Worm (Caenorhabditis elegans) whole organism, L1 larva: ENCODE results near the gene hlh-12.

ENCODE experiments used
- C34B4.2 ChIP-seq: sonication (generic microtip); optimal IDR thresholded peaks from 2 replicates; lab custom pipeline; 2017; ENCODE audit warnings: mild to moderate bottlenecking, missing genetic modification characterization, missing compliant biosample characterization
- F16B12.6 ChIP-seq: fragments of 150-350 bp; optimal IDR thresholded peaks from 2 replicates; lab custom pipeline; 2014; ENCODE audit warnings: missing biosample characterization, missing genetic modification characterization
- Y116A8C.19 ChIP-seq: sonication (generic microtip); optimal IDR thresholded peaks from 2 replicates; lab custom pipeline; 2016; ENCODE audit warnings: missing compliant biosample characterization, missing genetic modification characterization, borderline replicate concordance
- aha-1 ChIP-seq: fragments of 150-350 bp; optimal IDR thresholded peaks from 2 replicates; lab custom pipeline; 2014; ENCODE audit warnings: missing biosample characterization, missing genetic modification characterization
- alr-1 ChIP-seq: fragments of 200-800 bp; sonication (Bioruptor generic); optimal IDR thresholded peaks from 2 replicates; lab custom pipeline; 2018; ENCODE audit warnings: borderline replicate concordance, mild to moderate bottlenecking, missing genetic modification characterization, missing compliant biosample characterization
- blmp-1 ChIP-seq: fragments of 150-350 bp; optimal IDR thresholded peaks from 2 replicates; lab custom pipeline; 2014; ENCODE audit warnings: missing biosample characterization, missing genetic modification characterization
- ceh-82 ChIP-seq, 3 experiments: fragments of 150-350 bp in 1 of 3; sonication (generic microtip) in 2 of 3; optimal IDR thresholded peaks; 2 replicates each; lab custom pipeline; 2014 to 2017; ENCODE audit warnings: missing biosample characterization in 3 of 3, missing genetic modification characterization in 3 of 3
- ceh-90 ChIP-seq: sonication (generic microtip); optimal IDR thresholded peaks from 2 replicates; lab custom pipeline; 2016; ENCODE audit warnings: missing genetic modification characterization, missing compliant biosample characterization
- ces-1 ChIP-seq: fragments of 150-350 bp; optimal IDR thresholded peaks from 2 replicates; lab custom pipeline; 2014; ENCODE audit warnings: missing biosample characterization, missing genetic modification reagents, missing genetic modification characterization
- dsc-1 ChIP-seq: sonication (generic microtip); optimal IDR thresholded peaks from 2 replicates; lab custom pipeline; 2016; ENCODE audit warnings: mild to moderate bottlenecking, missing genetic modification characterization, missing compliant biosample characterization
- efl-1 ChIP-seq, 4 experiments: fragments of 150-350 bp; optimal IDR thresholded peaks in 3 of 4; peaks in 1 of 4; 1 replicate in 1 of 4; 2 replicates in 3 of 4; lab custom pipeline; 2014; ENCODE audit warnings: missing biosample characterization in 2 of 4, missing genetic modification characterization in 2 of 4, missing genetic modification reagents in 2 of 4
- efl-3 ChIP-seq: fragments of 200-800 bp; sonication (Bioruptor generic); optimal IDR thresholded peaks from 2 replicates; lab custom pipeline; 2018; ENCODE audit warnings: mild to moderate bottlenecking, missing genetic modification characterization, missing compliant biosample characterization
- egl-13 ChIP-seq: sonication (generic microtip); optimal IDR thresholded peaks from 2 replicates; lab custom pipeline; 2016; ENCODE audit warnings: missing genotype, missing genetic modification reagents, missing genetic modification characterization, missing compliant biosample characterization
- elt-3 ChIP-seq, 6 experiments: fragments of 150-350 bp in 1 of 6; sonication (generic microtip); optimal IDR thresholded peaks; 2 replicates each; lab custom pipeline; 2017 to 2018; ENCODE audit warnings: missing biosample characterization in 6 of 6, missing genetic modification characterization in 6 of 6, inconsistent platforms in 1 of 6
- ets-5 ChIP-seq: fragments of 200-800 bp; sonication (Bioruptor generic); IDR thresholded peaks from 2 replicates; pipeline ENCODE4 v1.3.6; 2022; ENCODE audit warnings: missing genetic modification characterization, missing compliant biosample characterization
- fkh-10 ChIP-seq: sonication (generic microtip); optimal IDR thresholded peaks from 2 replicates; lab custom pipeline; 2017; ENCODE audit warnings: missing biosample characterization, missing genetic modification reagents, missing genetic modification characterization
- fkh-4 ChIP-seq: sonication (generic microtip); optimal IDR thresholded peaks from 2 replicates; lab custom pipeline; 2016; ENCODE audit warnings: missing compliant biosample characterization, missing genetic modification characterization, borderline replicate concordance
- grh-1 ChIP-seq: fragments of 200-800 bp; sonication (Bioruptor generic); IDR thresholded peaks from 2 replicates; pipeline ENCODE4 v1.3.6; 2022; ENCODE audit warnings: missing genetic modification reagents, missing genetic modification characterization, missing compliant biosample characterization
- hlh-17 ChIP-seq: fragments of 200-800 bp; sonication (Bioruptor generic); optimal IDR thresholded peaks from 2 replicates; lab custom pipeline; 2018; ENCODE audit warnings: missing genetic modification characterization, mild to moderate bottlenecking, missing compliant biosample characterization, moderate library complexity, borderline replicate concordance
- hlh-4 ChIP-seq: sonication (generic microtip); optimal IDR thresholded peaks from 2 replicates; lab custom pipeline; 2016; ENCODE audit warnings: mild to moderate bottlenecking, missing genetic modification characterization, missing compliant biosample characterization
- hpl-2 ChIP-seq: fragments of 150-350 bp; optimal IDR thresholded peaks from 2 replicates; lab custom pipeline; 2014; ENCODE audit warnings: missing biosample characterization, missing genetic modification reagents, missing genetic modification characterization
- jun-1 ChIP-seq: fragments of 150-350 bp; optimal IDR thresholded peaks from 2 replicates; lab custom pipeline; 2014; ENCODE audit warnings: missing biosample characterization, missing genetic modification reagents, missing genetic modification characterization
- lin-13 ChIP-seq: fragments of 150-350 bp; optimal IDR thresholded peaks from 2 replicates; lab custom pipeline; 2014; ENCODE audit warnings: missing biosample characterization, missing genetic modification reagents, missing genetic modification characterization
- lin-14 ChIP-seq: fragments of 200-800 bp; sonication (Bioruptor generic); optimal IDR thresholded peaks from 2 replicates; lab custom pipeline; 2018; ENCODE audit warnings: mild to moderate bottlenecking, missing genetic modification characterization, moderate library complexity, missing compliant biosample characterization
- lin-35 ChIP-seq, 2 experiments: fragments of 150-350 bp; optimal IDR thresholded peaks; 2 replicates each; lab custom pipeline; 2014; ENCODE audit warnings: missing biosample characterization in 2 of 2, missing genetic modification characterization in 2 of 2, missing genetic modification reagents in 2 of 2
- lin-39 ChIP-seq: fragments of 150-350 bp; optimal IDR thresholded peaks from 2 replicates; lab custom pipeline; 2014; ENCODE audit warnings: missing biosample characterization, missing genetic modification reagents, missing genetic modification characterization
- lir-3 ChIP-seq: sonication (generic microtip); optimal IDR thresholded peaks from 2 replicates; lab custom pipeline; 2016; ENCODE audit warnings: mild to moderate bottlenecking, missing genetic modification characterization, moderate library complexity, missing compliant biosample characterization; ENCODE audit not compliant: poor library complexity
- lsy-2 ChIP-seq, 2 experiments: fragments of 150-350 bp; optimal IDR thresholded peaks; 2 replicates each; lab custom pipeline; 2014; ENCODE audit warnings: missing biosample characterization in 2 of 2, missing genetic modification characterization in 2 of 2
- mef-2 ChIP-seq: fragments of 150-350 bp; optimal IDR thresholded peaks from 2 replicates; lab custom pipeline; 2014; ENCODE audit warnings: missing biosample characterization, missing genetic modification characterization
- mep-1 ChIP-seq: fragments of 150-350 bp; optimal IDR thresholded peaks from 2 replicates; lab custom pipeline; 2014; ENCODE audit warnings: missing biosample characterization, missing genetic modification characterization
- nhr-11 ChIP-seq: fragments of 150-350 bp; optimal IDR thresholded peaks from 2 replicates; lab custom pipeline; 2014; ENCODE audit warnings: missing biosample characterization, missing genetic modification characterization
- nhr-12 ChIP-seq: sonication (generic microtip); optimal IDR thresholded peaks from 2 replicates; lab custom pipeline; 2017; ENCODE audit warnings: missing biosample characterization, missing genetic modification characterization
- nhr-19 ChIP-seq: fragments of 200-800 bp; sonication (Bioruptor generic); conservative IDR thresholded peaks from 2 replicates; pipeline ENCODE4 v1.3.6; 2022; ENCODE audit warnings: missing genetic modification characterization, missing compliant biosample characterization
- nhr-20 ChIP-seq: sonication (generic microtip); optimal IDR thresholded peaks from 2 replicates; lab custom pipeline; 2016; ENCODE audit warnings: mild to moderate bottlenecking, missing genetic modification characterization, missing compliant biosample characterization
- nhr-28 ChIP-seq: fragments of 150-350 bp; optimal IDR thresholded peaks from 2 replicates; lab custom pipeline; 2014; ENCODE audit warnings: missing biosample characterization, missing genetic modification characterization
- nhr-47 ChIP-seq: sonication (generic microtip); optimal IDR thresholded peaks from 2 replicates; lab custom pipeline; 2016; ENCODE audit warnings: mild to moderate bottlenecking, missing genetic modification characterization, moderate library complexity, missing compliant biosample characterization
- nhr-76 ChIP-seq: sonication (generic microtip); optimal IDR thresholded peaks from 2 replicates; lab custom pipeline; 2017; ENCODE audit warnings: missing biosample characterization, missing genetic modification characterization
- nhr-77 ChIP-seq: fragments of 150-350 bp; optimal IDR thresholded peaks from 2 replicates; lab custom pipeline; 2014; ENCODE audit warnings: missing biosample characterization, missing genetic modification characterization
- nhr-84 ChIP-seq: sonication (generic microtip); optimal IDR thresholded peaks from 2 replicates; lab custom pipeline; 2017; ENCODE audit warnings: missing biosample characterization, missing genetic modification characterization
- nhr-85 ChIP-seq: sonication (generic microtip); peaks from one replicate; lab custom pipeline; 2016; ENCODE audit warnings: missing genetic modification characterization, inconsistent platforms, missing compliant biosample characterization
- pag-3 ChIP-seq: sonication (generic microtip); optimal IDR thresholded peaks from 2 replicates; lab custom pipeline; 2017; ENCODE audit warnings: missing genetic modification characterization, mild to moderate bottlenecking, missing compliant biosample characterization, antibody characterized with exemption, borderline replicate concordance; ENCODE audit not compliant: insufficient read depth
- pax-3 ChIP-seq: fragments of 200-800 bp; sonication (Bioruptor generic); optimal IDR thresholded peaks from 2 replicates; lab custom pipeline; 2018; ENCODE audit warnings: mild to moderate bottlenecking, missing genetic modification characterization, moderate library complexity, missing compliant biosample characterization
- snpc-4 ChIP-seq: fragments of 150-350 bp; optimal IDR thresholded peaks from 2 replicates; lab custom pipeline; 2014; ENCODE audit warnings: missing biosample characterization, missing genetic modification characterization
- snu-23 ChIP-seq: sonication (generic microtip); optimal IDR thresholded peaks from 2 replicates; lab custom pipeline; 2016; ENCODE audit warnings: missing genetic modification characterization, missing compliant biosample characterization
- sptf-1 ChIP-seq: fragments of 150-350 bp; optimal IDR thresholded peaks from 2 replicates; lab custom pipeline; 2014; ENCODE audit warnings: missing biosample characterization, missing genetic modification characterization
- swsn-7 ChIP-seq: sonication (generic microtip); optimal IDR thresholded peaks from 2 replicates; lab custom pipeline; 2016; ENCODE audit warnings: missing genetic modification characterization, missing compliant biosample characterization
- tbx-2 ChIP-seq: sonication (generic microtip); optimal IDR thresholded peaks from 2 replicates; lab custom pipeline; 2016; ENCODE audit warnings: missing genetic modification characterization, missing compliant biosample characterization
- unc-62 ChIP-seq: fragments of 150-350 bp; optimal IDR thresholded peaks from 2 replicates; lab custom pipeline; 2014; ENCODE audit warnings: missing biosample characterization, missing genetic modification reagents, missing genetic modification characterization
- unc-86 ChIP-seq: sonication (generic microtip); optimal IDR thresholded peaks from 2 replicates; lab custom pipeline; 2016; ENCODE audit warnings: missing genetic modification characterization, missing compliant biosample characterization
- unc-98 ChIP-seq: fragments of 200-800 bp; sonication (Bioruptor generic); IDR thresholded peaks from 2 replicates; pipeline ENCODE4 v1.3.6; 2022; ENCODE audit warnings: missing genetic modification characterization, missing compliant biosample characterization
- vab-15 ChIP-seq: sonication (generic microtip); optimal IDR thresholded peaks from 2 replicates; lab custom pipeline; 2017; ENCODE audit warnings: missing genotype, mild to moderate bottlenecking, missing genetic modification characterization, missing compliant biosample characterization
- zip-4 ChIP-seq: fragments of 200-800 bp; sonication (Bioruptor generic); optimal IDR thresholded peaks from 2 replicates; lab custom pipeline; 2018; ENCODE audit warnings: mild to moderate bottlenecking, missing genetic modification characterization, moderate library complexity, missing compliant biosample characterization
- ztf-11 ChIP-seq, 2 experiments: sonication (generic microtip); optimal IDR thresholded peaks; 2 replicates each; lab custom pipeline; 2016 to 2017; ENCODE audit warnings: missing genetic modification characterization in 2 of 2, missing biosample characterization in 1 of 2, missing compliant biosample characterization in 1 of 2

hlh-12 gene

ce11 chrIV:8528345-8528744 lies 49.1 kb upstream of the hlh-12 start:
- peak; percentile 31 for TF ChIP-seq jun-1 (tag; lab: Kevin White, UChicago)
- no peak for TF ChIP-seq pax-3 (tag; lab: Kevin White, UChicago)
- TF ChIP-seq tbx-2: no peak
- TF ChIP-seq snpc-4 (tag; lab: Kevin White, UChicago): no peak
- no peak for TF ChIP-seq unc-98 (GFP tag; lab: Robert Waterston, UW)
- TF ChIP-seq ztf-11 (tag; optimal IDR thresholded peaks at IDR 0.05; lab: Kevin White, UChicago): no peak
- no peak for TF ChIP-seq swsn-7 (tag; lab: Kevin White, UChicago)
- TF ChIP-seq unc-86 (tag; lab: Kevin White, UChicago): no peak
- TF ChIP-seq elt-3 (tag; optimal IDR thresholded peaks at IDR 0.05; lab: Kevin White, UChicago): peak in 3 of 6 experiments; percentile 29 to 76 (median 68)
- TF ChIP-seq sptf-1 (tag; lab: Kevin White, UChicago): no peak
- no peak for TF ChIP-seq nhr-12 (tag; lab: Kevin White, UChicago)
- no peak for TF ChIP-seq vab-15 (tag; lab: Kevin White, UChicago)
- TF ChIP-seq efl-1 (optimal IDR thresholded peaks at IDR 0.05; lab: Kevin White, UChicago): no peak
- peak in 1 of 2 experiments; percentile 94 for TF ChIP-seq efl-1 (GFP tag; optimal IDR thresholded peaks at IDR 0.05 in 1 of 2; lab: Kevin White, UChicago)
- TF ChIP-seq lsy-2 (tag; optimal IDR thresholded peaks at IDR 0.05; lab: Kevin White, UChicago): no peak
- TF ChIP-seq zip-4 (GFP tag; lab: Kevin White, UChicago): no peak
- TF ChIP-seq C34B4.2 (tag; lab: Kevin White, UChicago): no peak
- no peak for TF ChIP-seq unc-62 (GFP tag; lab: Kevin White, UChicago)
- no peak for TF ChIP-seq lin-39 (tag; lab: Kevin White, UChicago)
- TF ChIP-seq mep-1 (tag; lab: Kevin White, UChicago): no peak
- TF ChIP-seq nhr-20 (tag; lab: Kevin White, UChicago): peak; percentile 72
- TF ChIP-seq ceh-90 (tag; lab: Kevin White, UChicago): no peak
- no peak for TF ChIP-seq nhr-77 (tag; lab: Kevin White, UChicago)
- no peak for TF ChIP-seq lin-13 (GFP tag; lab: Kevin White, UChicago)
- no peak for TF ChIP-seq F16B12.6 (tag; lab: Kevin White, UChicago)
- peak; percentile 39; the same call in 1 of the 2 replicates for TF ChIP-seq grh-1 (GFP tag; lab: Robert Waterston, UW)
- peak; percentile 63 for TF ChIP-seq nhr-19 (GFP tag; lab: Robert Waterston, UW)
- no peak for TF ChIP-seq hlh-17
- TF ChIP-seq nhr-84 (tag; lab: Kevin White, UChicago): no peak
- TF ChIP-seq efl-3: no peak
- TF ChIP-seq ceh-82 (tag; optimal IDR thresholded peaks at IDR 0.05; lab: Kevin White, UChicago): no peak
- no peak for TF ChIP-seq mef-2 (tag; lab: Kevin White, UChicago)
- TF ChIP-seq Y116A8C.19 (tag; lab: Kevin White, UChicago): no peak
- TF ChIP-seq lir-3: no peak
- TF ChIP-seq aha-1 (tag; lab: Kevin White, UChicago): no peak
- no peak for TF ChIP-seq nhr-11
- TF ChIP-seq pag-3: no peak
- peak; percentile 11 for TF ChIP-seq snu-23 (GFP tag; lab: Kevin White, UChicago)
- TF ChIP-seq ces-1 (GFP tag; lab: Kevin White, UChicago): no peak
- no peak for TF ChIP-seq alr-1 (tag; lab: Kevin White, UChicago)
- peak; percentile 65 for TF ChIP-seq lin-14 (GFP tag; lab: Kevin White, UChicago)
- no peak for TF ChIP-seq dsc-1 (tag; lab: Kevin White, UChicago)
- no peak for TF ChIP-seq fkh-4 (tag; lab: Kevin White, UChicago)
- TF ChIP-seq nhr-76 (tag; lab: Kevin White, UChicago): no peak
- no peak for TF ChIP-seq nhr-28 (tag; lab: Kevin White, UChicago)
- no peak for TF ChIP-seq ets-5 (GFP tag; lab: Robert Waterston, UW)
- no peak for TF ChIP-seq hlh-4 (tag; lab: Kevin White, UChicago)
- no peak for TF ChIP-seq fkh-10 (GFP tag; lab: Kevin White, UChicago)
- TF ChIP-seq hpl-2: no peak
- TF ChIP-seq nhr-85 (tag; lab: Kevin White, UChicago): peak; percentile 5
- no peak for TF ChIP-seq egl-13
- peak; percentile 75 for TF ChIP-seq blmp-1
- peak; percentile 1 for TF ChIP-seq nhr-47 (tag; lab: Kevin White, UChicago)
- peak in 1 of 2 experiments; percentile 46 for TF ChIP-seq lin-35 (GFP tag; optimal IDR thresholded peaks at IDR 0.05; lab: Kevin White, UChicago)
